Worm (Caenorhabditis elegans) whole organism, L1 larva: ENCODE data around the gene cyp-25A6.
A peak's percentile ranks its signal among the peaks of the same experiment; 100 is the strongest.

Source experiments
- ama-1 ChIP-seq: fragments of 150-350 bp; optimal IDR thresholded peaks from 2 replicates; lab custom pipeline; 2014
- blmp-1 ChIP-seq: fragments of 150-350 bp; optimal IDR thresholded peaks from 2 replicates; lab custom pipeline; 2014; ENCODE audit warnings: missing biosample characterization, missing genetic modification characterization
- ceh-63 ChIP-seq: fragments of 200-800 bp; sonication (Bioruptor generic); optimal IDR thresholded peaks from 2 replicates; lab custom pipeline; 2018; ENCODE audit warnings: mild to moderate bottlenecking, missing genetic modification characterization, missing compliant biosample characterization
- ceh-8 ChIP-seq: fragments of 200-800 bp; sonication (Bioruptor generic); optimal IDR thresholded peaks from 2 replicates; lab custom pipeline; 2018; ENCODE audit warnings: mild to moderate bottlenecking, missing genetic modification characterization, moderate library complexity, missing compliant biosample characterization
- ceh-90 ChIP-seq: sonication (generic microtip); optimal IDR thresholded peaks from 2 replicates; lab custom pipeline; 2016; ENCODE audit warnings: missing genetic modification characterization, missing compliant biosample characterization
- efl-1 ChIP-seq, 4 experiments: fragments of 150-350 bp; optimal IDR thresholded peaks in 3 of 4; peaks in 1 of 4; 1 replicate in 1 of 4; 2 replicates in 3 of 4; lab custom pipeline; 2014; ENCODE audit warnings: missing biosample characterization in 2 of 4, missing genetic modification characterization in 2 of 4, missing genetic modification reagents in 2 of 4
- efl-3 ChIP-seq: fragments of 200-800 bp; sonication (Bioruptor generic); optimal IDR thresholded peaks from 2 replicates; lab custom pipeline; 2018; ENCODE audit warnings: mild to moderate bottlenecking, missing genetic modification characterization, missing compliant biosample characterization
- elt-2 ChIP-seq: sonication (generic microtip); optimal IDR thresholded peaks from 2 replicates; lab custom pipeline; 2016; ENCODE audit warnings: missing genetic modification characterization, mild to moderate bottlenecking, inconsistent platforms, missing compliant biosample characterization, missing genetic modification reagents
- ets-5 ChIP-seq: fragments of 200-800 bp; sonication (Bioruptor generic); IDR thresholded peaks from 2 replicates; pipeline ENCODE4 v1.3.6; 2022; ENCODE audit warnings: missing genetic modification characterization, missing compliant biosample characterization
- fos-1 ChIP-seq: fragments of 150-350 bp; optimal IDR thresholded peaks from 2 replicates; lab custom pipeline; 2014; ENCODE audit warnings: missing biosample characterization, missing genetic modification characterization
- hlh-4 ChIP-seq: sonication (generic microtip); optimal IDR thresholded peaks from 2 replicates; lab custom pipeline; 2016; ENCODE audit warnings: mild to moderate bottlenecking, missing genetic modification characterization, missing compliant biosample characterization
- mab-9 ChIP-seq: fragments of 200-800 bp; sonication (Bioruptor generic); IDR thresholded peaks from 2 replicates; pipeline ENCODE4 v1.3.6; 2022; ENCODE audit warnings: missing genetic modification reagents, missing genetic modification characterization, missing compliant biosample characterization
- nhr-76 ChIP-seq: sonication (generic microtip); optimal IDR thresholded peaks from 2 replicates; lab custom pipeline; 2017; ENCODE audit warnings: missing biosample characterization, missing genetic modification characterization
- tlp-1 ChIP-seq: fragments of 150-350 bp; optimal IDR thresholded peaks from 2 replicates; lab custom pipeline; 2014; ENCODE audit warnings: missing biosample characterization, missing genetic modification characterization
- vab-15 ChIP-seq: sonication (generic microtip); optimal IDR thresholded peaks from 2 replicates; lab custom pipeline; 2017; ENCODE audit warnings: missing genotype, mild to moderate bottlenecking, missing genetic modification characterization, missing compliant biosample characterization

cyp-25A6 gene

DNA sequence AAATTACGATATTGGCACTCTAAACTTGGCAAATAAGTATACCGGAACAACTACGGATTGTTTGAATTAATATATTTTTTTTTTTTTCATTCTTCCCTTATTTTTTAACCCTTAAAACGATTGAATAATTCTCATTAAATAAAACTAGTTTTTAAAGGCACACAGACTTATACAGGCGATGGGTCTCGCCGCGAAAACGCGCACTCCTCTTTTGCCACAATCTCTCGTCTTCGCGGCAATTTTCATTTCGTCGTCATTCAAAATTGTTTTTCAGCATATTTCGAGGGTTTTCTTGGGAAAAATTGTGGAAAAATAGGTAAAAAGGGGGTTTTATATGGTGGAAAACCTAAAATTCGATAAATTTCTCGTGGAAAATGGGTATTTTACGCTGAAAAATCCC is 50.1 kb downstream of the cyp-25A6 start (continued):
- TF ChIP-seq tlp-1 (no peak), efl-1 (optimal IDR thresholded peaks at IDR 0.05; lab: Kevin White, UChicago) (peak; percentile 83 to 85), efl-1 (GFP tag; optimal IDR thresholded peaks at IDR 0.05 in 1 of 2; lab: Kevin White, UChicago) (peak; percentile 82 to 98), nhr-76 (no peak), efl-3 (GFP tag; lab: Kevin White, UChicago) (no peak), blmp-1 (tag; lab: Kevin White, UChicago) (no peak), ceh-90 (tag; lab: Kevin White, UChicago) (no peak), elt-2 (no peak), hlh-4 (tag; lab: Kevin White, UChicago) (no peak), mab-9 (GFP tag; lab: Robert Waterston, UW) (no peak), ceh-63 (no peak), ceh-8 (GFP tag; lab: Kevin White, UChicago) (no peak), vab-15 (tag; lab: Kevin White, UChicago) (no peak), ets-5 (no peak), ama-1 (lab: Kevin White, UChicago) (no peak)

DNA sequence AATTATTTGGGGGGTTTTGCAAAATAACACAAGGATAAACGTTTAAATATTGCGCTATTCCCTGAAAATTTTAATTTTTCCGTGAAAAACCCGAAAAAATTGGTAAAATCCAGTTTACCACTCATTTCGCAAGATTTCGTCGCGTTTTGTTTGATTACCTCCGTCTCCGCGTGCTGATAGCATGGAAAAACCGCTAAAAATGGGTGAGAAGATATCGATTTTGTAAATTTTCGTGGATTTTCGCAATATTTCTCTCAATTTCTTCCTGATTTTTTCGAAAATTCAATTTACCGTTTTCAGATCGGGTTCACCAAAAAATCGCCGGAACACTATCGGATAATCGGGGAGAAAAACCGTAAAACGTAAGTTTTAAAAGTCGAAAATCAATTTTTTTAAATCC is 50.5 kb downstream of the cyp-25A6 start, which contains the start of gene ama-1:
Gene ama-1, plus strand, starts transcription at position 301 of the 400 bp plus-strand sequence.
- no peak for TF ChIP-seq fos-1 (tag; lab: Kevin White, UChicago)
